Fruit fly (Drosophila melanogaster): ENCODE measurements around the gene Papss.

dm6 chr3L:19804908-19805307, 40.2 kb upstream of the Papss start, which contains the start of the genes TORIP and Ccdc58:
- TF ChIP-seq CG3032 (tag; optimal IDR thresholded peaks at IDR 0.05): no peak
- TF ChIP-seq CG16779 (tag; optimal IDR thresholded peaks at IDR 0.05): no peak
- no peak for TF ChIP-seq CG6808 (GFP tag; optimal IDR thresholded peaks at IDR 0.05)
- no peak for TF ChIP-seq CG6854 (GFP tag; optimal IDR thresholded peaks at IDR 0.05)
- no peak for TF ChIP-seq eg (GFP tag; IDR thresholded peaks at IDR 0.05)
- no peak for TF ChIP-seq CG1621 (tag; optimal IDR thresholded peaks at IDR 0.05)
- no peak for TF ChIP-seq Met (GFP tag; optimal IDR thresholded peaks at IDR 0.05)
- no peak for TF ChIP-seq CG11294 (GFP tag; IDR thresholded peaks at IDR 0.05)
- TF ChIP-seq CG7368 (GFP tag; optimal IDR thresholded peaks at IDR 0.05): no peak
- TF ChIP-seq Hr39 (GFP tag; optimal IDR thresholded peaks at IDR 0.05): no peak
- no peak for TF ChIP-seq Sox14 (GFP tag; optimal IDR thresholded peaks at IDR 0.05)
- TF ChIP-seq Eip93F (GFP tag; optimal IDR thresholded peaks at IDR 0.05): no peak
- TF ChIP-seq Hr38 (GFP tag; optimal IDR thresholded peaks at IDR 0.05): no peak

Data from whole organism, prepupa.